Fruit fly (Drosophila melanogaster) whole organism, embryonic: ENCODE results near the gene hiro.

Experiments used
- BEAF-32 ChIP-seq: fragments of 200-800 bp; sonication (Bioruptor generic); optimal IDR thresholded peaks from 3 replicates; lab custom pipeline; 2017; ENCODE audit warnings: missing biosample characterization, missing genetic modification characterization, mild to moderate bottlenecking, moderate library complexity, missing genetic modification reagents
- Bdp1 ChIP-seq: fragments of 200-800 bp; sonication (Bioruptor generic); optimal IDR thresholded peaks from 3 replicates; lab custom pipeline; 2016; ENCODE audit warnings: missing biosample characterization, missing genetic modification characterization
- Bgb ChIP-seq: fragments of 200-800 bp; sonication (Bioruptor generic); IDR thresholded peaks from 2 replicates; pipeline ENCODE4 v1.3.6; 2022; ENCODE audit warnings: missing biosample characterization, missing genetic modification characterization; ENCODE audit not compliant: partially characterized antibody
- CG10267 ChIP-seq: fragments of 200-800 bp; sonication (Bioruptor generic); optimal IDR thresholded peaks from 2 replicates; lab custom pipeline; 2018; ENCODE audit warnings: missing biosample characterization, mild to moderate bottlenecking, missing genetic modification characterization, moderate library complexity
- CG10959 ChIP-seq: fragments of 200-800 bp; sonication (Bioruptor generic); IDR thresholded peaks from 2 replicates; pipeline ENCODE4 v1.3.6; 2022; ENCODE audit warnings: missing biosample characterization, missing genetic modification characterization
- CG12299 ChIP-seq: fragments of 200-800 bp; sonication (Bioruptor generic); optimal IDR thresholded peaks from 2 replicates; lab custom pipeline; 2018; ENCODE audit warnings: missing biosample characterization, mild to moderate bottlenecking, missing genetic modification characterization
- CG13894 ChIP-seq: fragments of 200-800 bp; sonication (Bioruptor generic); optimal IDR thresholded peaks from 3 replicates; lab custom pipeline; 2018; ENCODE audit warnings: missing biosample characterization, mild to moderate bottlenecking, missing genetic modification characterization, moderate library complexity
- CG15514 ChIP-seq: fragments of 200-800 bp; sonication (Bioruptor generic); optimal IDR thresholded peaks from 3 replicates; lab custom pipeline; 2017; ENCODE audit warnings: missing biosample characterization, missing genetic modification characterization, mild to moderate bottlenecking, moderate library complexity, missing genetic modification reagents
- CG17361 ChIP-seq: fragments of 200-800 bp; sonication (Bioruptor generic); IDR thresholded peaks from 3 replicates; pipeline ENCODE4 v1.3.6; 2022; ENCODE audit warnings: missing biosample characterization, missing genetic modification characterization
- CG17829 ChIP-seq: fragments of 200-800 bp; optimal IDR thresholded peaks from 2 replicates; lab custom pipeline; 2019; ENCODE audit warnings: missing biosample characterization, mild to moderate bottlenecking, missing genetic modification characterization, moderate library complexity
- CG30020 ChIP-seq: fragments of 200-800 bp; optimal IDR thresholded peaks from 2 replicates; lab custom pipeline; 2019; ENCODE audit warnings: missing biosample characterization, mild to moderate bottlenecking, missing genetic modification characterization, moderate library complexity
- CG30431 ChIP-seq: fragments of 200-800 bp; sonication (Bioruptor generic); optimal IDR thresholded peaks from 2 replicates; lab custom pipeline; 2017; ENCODE audit warnings: missing biosample characterization, missing genetic modification characterization
- CG3847 ChIP-seq: fragments of 200-800 bp; sonication (Bioruptor generic); IDR thresholded peaks from 2 replicates; pipeline ENCODE4 v1.3.6; 2022; ENCODE audit warnings: missing biosample characterization, missing genetic modification characterization
- CG9797 ChIP-seq: fragments of 200-800 bp; sonication (Bioruptor generic); optimal IDR thresholded peaks from 3 replicates; lab custom pipeline; 2018; ENCODE audit warnings: missing biosample characterization, mild to moderate bottlenecking, missing genetic modification characterization
- CHES-1-like ChIP-seq: fragments of 200-800 bp; sonication (Bioruptor generic); optimal IDR thresholded peaks from 2 replicates; lab custom pipeline; 2016; ENCODE audit warnings: missing biosample characterization, missing genetic modification characterization
- Deaf1 ChIP-seq: fragments of 200-800 bp; optimal IDR thresholded peaks from 3 replicates; lab custom pipeline; 2019; ENCODE audit warnings: missing biosample characterization, mild to moderate bottlenecking, missing genetic modification characterization, moderate library complexity
- Doc3 ChIP-seq: fragments of 200-800 bp; sonication (Bioruptor generic); IDR thresholded peaks from 3 replicates; pipeline ENCODE4 v1.3.6; 2022; ENCODE audit warnings: missing biosample characterization, missing genetic modification characterization; ENCODE audit not compliant: partially characterized antibody
- Dref ChIP-seq: fragments of 200-800 bp; sonication (Bioruptor generic); IDR thresholded peaks from 2 replicates; pipeline ENCODE4 v1.3.6; 2022; ENCODE audit warnings: missing biosample characterization, missing genetic modification characterization
- E2f1 ChIP-seq: fragments of 200-800 bp; sonication (Bioruptor generic); IDR thresholded peaks from 2 replicates; pipeline ENCODE4 v1.3.6; 2022; ENCODE audit warnings: missing biosample characterization, missing genetic modification characterization
- E2f2 ChIP-seq: fragments of 200-800 bp; sonication (Bioruptor generic); IDR thresholded peaks from 2 replicates; pipeline ENCODE4 v1.3.6; 2022; ENCODE audit warnings: missing biosample characterization, missing genetic modification characterization
- Ets97D ChIP-seq: fragments of 200-800 bp; sonication (Bioruptor generic); optimal IDR thresholded peaks from 3 replicates; lab custom pipeline; 2016; ENCODE audit warnings: missing biosample characterization, missing genetic modification characterization
- HLH3B ChIP-seq: fragments of 200-800 bp; sonication (Bioruptor generic); IDR thresholded peaks from 2 replicates; pipeline ENCODE4 v1.3.6; 2022; ENCODE audit warnings: missing biosample characterization, missing genetic modification characterization
- HmgZ ChIP-seq: fragments of 200-800 bp; sonication (Bioruptor generic); optimal IDR thresholded peaks from 2 replicates; lab custom pipeline; 2018; ENCODE audit warnings: missing biosample characterization, mild to moderate bottlenecking, missing genetic modification characterization
- NFAT ChIP-seq: fragments of 200-800 bp; sonication (Bioruptor generic); IDR thresholded peaks from 2 replicates; pipeline ENCODE4 v1.3.6; 2022; ENCODE audit warnings: missing biosample characterization, missing genetic modification characterization
- Nf-YC ChIP-seq: fragments of 200-800 bp; optimal IDR thresholded peaks from 3 replicates; lab custom pipeline; 2019; ENCODE audit warnings: missing biosample characterization, mild to moderate bottlenecking, missing genetic modification characterization, moderate library complexity
- Optix ChIP-seq: fragments of 200-800 bp; sonication (Bioruptor generic); IDR thresholded peaks from 3 replicates; pipeline ENCODE4 v1.3.6; 2022; ENCODE audit warnings: missing biosample characterization, missing genetic modification characterization
- Sox102F ChIP-seq: fragments of 200-800 bp; sonication (Bioruptor generic); optimal IDR thresholded peaks from 2 replicates; lab custom pipeline; 2018; ENCODE audit warnings: missing biosample characterization, mild to moderate bottlenecking, missing genetic modification characterization, moderate library complexity
- Sry-δ ChIP-seq: fragments of 200-800 bp; sonication (Bioruptor generic); optimal IDR thresholded peaks from 2 replicates; lab custom pipeline; 2016; ENCODE audit warnings: missing biosample characterization, missing genetic modification characterization
- ab ChIP-seq: fragments of 200-800 bp; sonication (Bioruptor generic); optimal IDR thresholded peaks from 2 replicates; lab custom pipeline; 2016; ENCODE audit warnings: missing biosample characterization, missing genetic modification characterization
- al ChIP-seq: fragments of 200-800 bp; sonication (Bioruptor generic); IDR thresholded peaks from 2 replicates; pipeline ENCODE4 v1.3.6; 2022; ENCODE audit warnings: missing biosample characterization, missing genetic modification characterization
- bbx ChIP-seq: fragments of 200-800 bp; sonication (Bioruptor generic); IDR thresholded peaks from 2 replicates; pipeline ENCODE4 v1.3.6; 2022; ENCODE audit warnings: missing biosample characterization, missing genetic modification characterization; ENCODE audit not compliant: partially characterized antibody
- chn ChIP-seq: fragments of 200-800 bp; sonication (Bioruptor generic); optimal IDR thresholded peaks from 2 replicates; lab custom pipeline; 2016; ENCODE audit warnings: missing biosample characterization, missing genetic modification characterization
- ci ChIP-seq: fragments of 200-800 bp; sonication (Bioruptor generic); IDR thresholded peaks from 3 replicates; pipeline ENCODE4 v1.3.6; 2022; ENCODE audit warnings: missing biosample characterization, missing genetic modification characterization
- danr ChIP-seq: fragments of 200-800 bp; sonication (Bioruptor generic); IDR thresholded peaks from 2 replicates; pipeline ENCODE4 v1.3.6; 2022; ENCODE audit warnings: missing biosample characterization, missing genetic modification characterization
- dati ChIP-seq: fragments of 200-800 bp; sonication (Bioruptor generic); IDR thresholded peaks from 2 replicates; pipeline ENCODE4 v1.3.6; 2022; ENCODE audit warnings: missing biosample characterization, missing genetic modification characterization
- dysf ChIP-seq: fragments of 200-800 bp; sonication (Bioruptor generic); IDR thresholded peaks from 3 replicates; pipeline ENCODE4 v1.3.6; 2022; ENCODE audit warnings: missing biosample characterization, missing genetic modification characterization
- ems ChIP-seq: fragments of 200-800 bp; sonication (Bioruptor generic); optimal IDR thresholded peaks from 3 replicates; lab custom pipeline; 2016; ENCODE audit warnings: missing biosample characterization, missing genetic modification characterization
- fru ChIP-seq: fragments of >200 bp; optimal IDR thresholded peaks from 2 replicates; lab custom pipeline; 2017
- fu2 ChIP-seq: fragments of 200-800 bp; sonication (Bioruptor generic); optimal IDR thresholded peaks from 2 replicates; lab custom pipeline; 2016; ENCODE audit warnings: missing biosample characterization, missing genetic modification characterization
- grn ChIP-seq: fragments of 200-800 bp; sonication (Bioruptor generic); optimal IDR thresholded peaks from 3 replicates; lab custom pipeline; 2017; ENCODE audit warnings: missing biosample characterization, missing genetic modification characterization
- insv ChIP-seq, 2 experiments: fragments of 200-800 bp; sonication (Bioruptor generic); optimal IDR thresholded peaks; 3 replicates each; lab custom pipeline; 2016 to 2018; ENCODE audit warnings: missing biosample characterization in 2 of 2, missing genetic modification characterization in 2 of 2
- lilli ChIP-seq: fragments of 200-800 bp; sonication (Bioruptor generic); optimal IDR thresholded peaks from 3 replicates; lab custom pipeline; 2016; ENCODE audit warnings: missing biosample characterization, missing genetic modification characterization
- onecut ChIP-seq: fragments of 200-800 bp; sonication (Bioruptor generic); IDR thresholded peaks from 2 replicates; pipeline ENCODE4 v1.3.6; 2022; ENCODE audit warnings: missing biosample characterization, missing genetic modification characterization
- phol ChIP-seq: fragments of 200-800 bp; sonication (Bioruptor generic); optimal IDR thresholded peaks from 3 replicates; lab custom pipeline; 2018; ENCODE audit warnings: missing biosample characterization, mild to moderate bottlenecking, missing genetic modification characterization, moderate library complexity
- pum ChIP-seq: fragments of 200-800 bp; sonication (Bioruptor generic); optimal IDR thresholded peaks from 2 replicates; lab custom pipeline; 2016; ENCODE audit warnings: missing biosample characterization, missing genetic modification characterization
- pzg ChIP-seq: fragments of 200-800 bp; sonication (Bioruptor generic); optimal IDR thresholded peaks from 3 replicates; lab custom pipeline; 2018; ENCODE audit warnings: missing biosample characterization, mild to moderate bottlenecking, missing genetic modification characterization, moderate library complexity
- shn ChIP-seq: fragments of 200-800 bp; sonication (Bioruptor generic); optimal IDR thresholded peaks from 3 replicates; lab custom pipeline; 2016; ENCODE audit warnings: missing biosample characterization, missing genetic modification characterization
- sna ChIP-seq: fragments of 200-800 bp; sonication (Bioruptor generic); IDR thresholded peaks from 2 replicates; pipeline ENCODE4 v1.3.6; 2022; ENCODE audit warnings: missing biosample characterization, missing genetic modification characterization; ENCODE audit not compliant: partially characterized antibody
- so ChIP-seq: fragments of 200-800 bp; sonication (Bioruptor generic); IDR thresholded peaks from 3 replicates; pipeline ENCODE4 v1.3.6; 2022; ENCODE audit warnings: missing biosample characterization, missing genetic modification characterization
- stwl ChIP-seq: fragments of 200-800 bp; sonication (Bioruptor generic); optimal IDR thresholded peaks from 3 replicates; lab custom pipeline; 2018; ENCODE audit warnings: missing biosample characterization, mild to moderate bottlenecking, missing genetic modification characterization, moderate library complexity
- sug ChIP-seq: fragments of 200-800 bp; optimal IDR thresholded peaks from 2 replicates; lab custom pipeline; 2019; ENCODE audit warnings: missing biosample characterization, mild to moderate bottlenecking, missing genetic modification characterization, moderate library complexity
- zf30C ChIP-seq: fragments of 200-800 bp; sonication (Bioruptor generic); optimal IDR thresholded peaks from 3 replicates; lab custom pipeline; 2018; ENCODE audit warnings: missing biosample characterization, mild to moderate bottlenecking, missing genetic modification characterization

The hiro gene

dm6 chr3L:692699-693098 lies 4.9 kb upstream of the hiro start, which contains the start of gene Vti1a (continued):
- TF ChIP-seq CG17361 (GFP tag; lab: Robert Waterston, UW) (0 out of 3 replicates have a peak, but pooled peaks have one; percentile 33), Doc3 (GFP tag; lab: Robert Waterston, UW) (peak; percentile 40; the same call in 1 of the 3 replicates), ab (no peak), grn (peak; percentile 32), CG30431 (GFP tag; lab: Kevin White, UChicago) (no peak), CG13894 (tag; lab: Kevin White, UChicago) (peak; percentile 86), Deaf1 (peak; percentile 9), so (no peak), CG10267 (tag; lab: Kevin White, UChicago) (peak; percentile 38), Sox102F (GFP tag; lab: Kevin White, UChicago) (no peak), Optix (GFP tag; lab: Robert Waterston, UW) (no peak), Bdp1 (no peak), CHES-1-like (GFP tag; lab: Kevin White, UChicago) (peak; percentile 7), CG12299 (no peak), CG15514 (GFP tag; lab: Kevin White, UChicago) (peak; percentile 78), Ets97D (GFP tag; lab: Kevin White, UChicago) (peak; percentile 59), Nf-YC (tag; lab: Kevin White, UChicago) (peak; percentile 12), Dref (GFP tag; lab: Robert Waterston, UW) (peak; percentile 44; the same call in 1 of the 2 replicates), stwl (tag; lab: Kevin White, UChicago) (peak; percentile 98), phol (peak; percentile 38), dysf (GFP tag; lab: Robert Waterston, UW) (no peak), ems (GFP tag; lab: Kevin White, UChicago) (no peak), CG9797 (GFP tag; lab: Kevin White, UChicago) (peak; percentile 79), pum (no peak), ci (no peak), E2f1 (GFP tag; lab: Robert Waterston, UW) (no peak), HmgZ (tag; lab: Kevin White, UChicago) (peak; percentile 33), danr (GFP tag; lab: Robert Waterston, UW) (no peak), NFAT (GFP tag; lab: Robert Waterston, UW) (no peak), E2f2 (GFP tag; lab: Robert Waterston, UW) (peak; percentile 46; the same call in 1 of the 2 replicates), Sry-δ (GFP tag; lab: Kevin White, UChicago) (peak; percentile 6), HLH3B (no peak), sug (tag; lab: Kevin White, UChicago) (peak; percentile 11), pzg (GFP tag; lab: Kevin White, UChicago) (peak; percentile 86), bbx (GFP tag; lab: Robert Waterston, UW) (peak; percentile 65; the same call in 1 of the 2 replicates), onecut (GFP tag; lab: Robert Waterston, UW) (peak; percentile 31; the same call in 1 of the 2 replicates), fru (no peak), BEAF-32 (peak; percentile 34), chn (GFP tag; lab: Kevin White, UChicago) (no peak), Bgb (GFP tag; lab: Robert Waterston, UW) (peak; percentile 46; the same call in 1 of the 2 replicates), zf30C (GFP tag; lab: Kevin White, UChicago) (no peak), CG3847 (peak; percentile 49; the same call in 1 of the 2 replicates), lilli (GFP tag; lab: Kevin White, UChicago) (no peak), shn (GFP tag; lab: Kevin White, UChicago) (no peak), CG30020 (tag; lab: Kevin White, UChicago) (no peak), CG17829 (tag; lab: Kevin White, UChicago) (peak; percentile 34), al (GFP tag; lab: Robert Waterston, UW) (no peak), insv (GFP tag; optimal IDR thresholded peaks at IDR 0.05; lab: Kevin White, UChicago) (peak in 1 of 2 experiments; percentile 14), sna (GFP tag; lab: Robert Waterston, UW) (peak; percentile 40; the same call in 1 of the 2 replicates), dati (GFP tag; lab: Robert Waterston, UW) (no peak), CG10959 (GFP tag; lab: Robert Waterston, UW) (no peak), fu2 (GFP tag; lab: Kevin White, UChicago) (no peak)
